Fruit fly (Drosophila melanogaster): ENCODE measurements around the gene CG5162.

DNA sequence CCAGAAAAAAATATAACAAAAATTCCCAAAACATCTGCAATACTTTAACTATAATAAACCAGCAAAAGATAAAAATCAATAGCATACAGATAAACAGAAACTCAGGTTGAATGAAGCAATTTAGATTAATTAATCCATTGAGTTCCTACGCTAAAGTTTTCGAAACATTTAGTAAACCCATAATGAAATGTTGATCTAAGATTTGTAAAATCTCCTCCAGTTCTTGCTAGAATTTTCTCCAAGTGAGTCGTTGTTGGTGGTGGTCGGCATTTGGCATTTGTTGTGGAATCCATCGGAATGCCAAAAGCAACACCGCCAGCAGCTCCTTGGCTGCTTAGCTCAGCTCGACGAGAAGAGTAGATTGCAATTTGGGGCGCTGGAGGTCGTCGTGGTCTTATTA lies 26.9 kb upstream of the CG5162 start:
- TF ChIP-seq CG11456 (GFP tag; IDR thresholded peaks at IDR 0.05): no peak
- TF ChIP-seq trh (GFP tag; optimal IDR thresholded peaks at IDR 0.05): no peak
- TF ChIP-seq CG4820 (GFP tag; optimal IDR thresholded peaks at IDR 0.05): no peak
- TF ChIP-seq Sin3A (optimal IDR thresholded peaks at IDR 0.05): no peak
- no peak for TF ChIP-seq PHDP (tag; optimal IDR thresholded peaks at IDR 0.05)
- no peak for TF ChIP-seq lilli (GFP tag; optimal IDR thresholded peaks at IDR 0.05)
- no peak for TF ChIP-seq CG16813 (GFP tag; IDR thresholded peaks at IDR 0.05; ENCODE audit: partially characterized antibody)
- no peak for TF ChIP-seq CG15601 (tag; optimal IDR thresholded peaks at IDR 0.05)
- TF ChIP-seq amos (GFP tag; IDR thresholded peaks at IDR 0.05; ENCODE audit: partially characterized antibody): no peak
